Worm (Caenorhabditis elegans) whole organism, L4/young adult: Measurements from ENCODE around the gene C08F11.17.

ENCODE experiments used
- W03F9.2 ChIP-seq: fragments of 150-350 bp; optimal IDR thresholded peaks from 2 replicates; lab custom pipeline; 2014; ENCODE audit warnings: missing biosample characterization, missing genetic modification characterization
- dao-5 ChIP-seq: sonication (generic microtip); optimal IDR thresholded peaks from 2 replicates; lab custom pipeline; 2016; ENCODE audit warnings: missing genotype, missing genetic modification characterization, moderate library complexity, missing compliant biosample characterization
- him-1 ChIP-seq: sonication (generic microtip); optimal IDR thresholded peaks from 2 replicates; lab custom pipeline; 2016; ENCODE audit warnings: missing genotype, missing genetic modification reagents, missing genetic modification characterization, missing compliant biosample characterization

ce11 chrIV:13687631-13688030 lies 37.5 kb upstream of the C08F11.17 start:
- TF ChIP-seq dao-5 (tag; lab: Kevin White, UChicago): no peak
- TF ChIP-seq him-1 (tag; lab: Kevin White, UChicago): no peak
- no peak for TF ChIP-seq W03F9.2 (tag; lab: Kevin White, UChicago)
